Worm (Caenorhabditis elegans): ENCODE data around the gene C33C12.7.
A peak's percentile ranks its signal among the peaks of the same experiment; 100 is the strongest.

C33C12.7 gene

ce11 chrII:2206064-2206722, 30.9 kb upstream of the C33C12.7 start:
- TF ChIP-seq ama-1 (optimal IDR thresholded peaks at IDR 0.05) (no peak), aly-1 (tag; optimal IDR thresholded peaks at IDR 0.05) (no peak), ets-7 (tag; optimal IDR thresholded peaks at IDR 0.05) (no peak), sea-1 (GFP tag; conservative IDR thresholded peaks at IDR 0.05) (no peak), hmg-4 (GFP tag; optimal IDR thresholded peaks at IDR 0.05) (no peak), ceh-36 (tag; optimal IDR thresholded peaks at IDR 0.05) (no peak), tra-4 (tag; optimal IDR thresholded peaks at IDR 0.05) (no peak), hmbx-1 (tag; optimal IDR thresholded peaks at IDR 0.05) (no peak), ceh-13 (GFP tag; optimal IDR thresholded peaks at IDR 0.05) (no peak), F13C5.2 (tag; optimal IDR thresholded peaks at IDR 0.05) (no peak), pes-1 (GFP tag; IDR thresholded peaks at IDR 0.05) (no peak)

- TF ChIP-seq scrt-1 (GFP tag; IDR thresholded peaks at IDR 0.05): no peak
- TF ChIP-seq hmbx-1 (tag; optimal IDR thresholded peaks at IDR 0.05): no peak
- no peak for TF ChIP-seq aly-1 (tag; optimal IDR thresholded peaks at IDR 0.05)
- TF ChIP-seq ets-7 (tag; optimal IDR thresholded peaks at IDR 0.05): no peak
- TF ChIP-seq tra-4 (tag; optimal IDR thresholded peaks at IDR 0.05): no peak
- no peak for TF ChIP-seq ceh-13 (GFP tag; optimal IDR thresholded peaks at IDR 0.05)
- TF ChIP-seq ama-1 (optimal IDR thresholded peaks at IDR 0.05): no peak
- TF ChIP-seq F13C5.2 (tag; optimal IDR thresholded peaks at IDR 0.05): no peak
- TF ChIP-seq pes-1 (GFP tag; IDR thresholded peaks at IDR 0.05): no peak
- no peak for TF ChIP-seq tbx-37 (GFP tag; conservative IDR thresholded peaks at IDR 0.05)
- TF ChIP-seq hnd-1 (tag; optimal IDR thresholded peaks at IDR 0.05): no peak
- TF ChIP-seq B0310.2 (tag; optimal IDR thresholded peaks at IDR 0.05): no peak
- TF ChIP-seq sea-1 (GFP tag; conservative IDR thresholded peaks at IDR 0.05): no peak
- TF ChIP-seq tbx-11 (GFP tag; IDR thresholded peaks at IDR 0.05): no peak
- no peak for TF ChIP-seq ceh-36 (tag; optimal IDR thresholded peaks at IDR 0.05)
- no peak for TF ChIP-seq flt-1 (GFP tag; IDR thresholded peaks at IDR 0.05)
- TF ChIP-seq hmg-4 (GFP tag; optimal IDR thresholded peaks at IDR 0.05): no peak
These were observed 28.8 kb upstream of the C33C12.7 start, which contains the start of gene Y59C2A.2 for ce11 chrII:2204077-2204476. Y59C2A.2 (minus strand) TSS chrII:2204137.

- TF ChIP-seq B0310.2 (tag; optimal IDR thresholded peaks at IDR 0.05): no peak
- no peak for TF ChIP-seq tra-4 (tag; optimal IDR thresholded peaks at IDR 0.05)
- TF ChIP-seq aly-1 (tag; optimal IDR thresholded peaks at IDR 0.05): no peak
- no peak for TF ChIP-seq ceh-13 (GFP tag; optimal IDR thresholded peaks at IDR 0.05)
- TF ChIP-seq F13C5.2 (tag; optimal IDR thresholded peaks at IDR 0.05): no peak
- TF ChIP-seq tbx-37 (GFP tag; conservative IDR thresholded peaks at IDR 0.05): no peak
- TF ChIP-seq flt-1 (GFP tag; IDR thresholded peaks at IDR 0.05): no peak
- no peak for TF ChIP-seq ets-7 (tag; optimal IDR thresholded peaks at IDR 0.05)
- no peak for TF ChIP-seq pes-1 (GFP tag; IDR thresholded peaks at IDR 0.05)
- TF ChIP-seq hmbx-1 (tag; optimal IDR thresholded peaks at IDR 0.05): no peak
These were observed 26.9 kb upstream of the C33C12.7 start for ce11 chrII:2202147-2202546.

- TF ChIP-seq hmbx-1 (tag; optimal IDR thresholded peaks at IDR 0.05) (no peak), flt-1 (GFP tag; IDR thresholded peaks at IDR 0.05) (no peak), scrt-1 (GFP tag; IDR thresholded peaks at IDR 0.05) (no peak), F13C5.2 (tag; optimal IDR thresholded peaks at IDR 0.05) (no peak), B0310.2 (tag; optimal IDR thresholded peaks at IDR 0.05) (no peak), tbx-11 (GFP tag; IDR thresholded peaks at IDR 0.05) (no peak)
These were observed 22.5 kb upstream of the C33C12.7 start, which contains the start of gene C33C12.1 for ce11 chrII:2197555-2198288. C33C12.1 (plus strand) TSS chrII:2198238.

- TF ChIP-seq ceh-13 (GFP tag; optimal IDR thresholded peaks at IDR 0.05) (no peak), ama-1 (optimal IDR thresholded peaks at IDR 0.05) (no peak), pes-1 (GFP tag; IDR thresholded peaks at IDR 0.05) (no peak), hmbx-1 (tag; optimal IDR thresholded peaks at IDR 0.05) (no peak), tra-4 (tag; optimal IDR thresholded peaks at IDR 0.05) (no peak), tbx-37 (GFP tag; conservative IDR thresholded peaks at IDR 0.05) (no peak), sea-1 (GFP tag; conservative IDR thresholded peaks at IDR 0.05) (no peak), ceh-36 (tag; optimal IDR thresholded peaks at IDR 0.05) (no peak), B0310.2 (tag; optimal IDR thresholded peaks at IDR 0.05) (no peak), scrt-1 (GFP tag; IDR thresholded peaks at IDR 0.05) (no peak), flt-1 (GFP tag; IDR thresholded peaks at IDR 0.05) (no peak), F13C5.2 (tag; optimal IDR thresholded peaks at IDR 0.05) (no peak), ets-7 (tag; optimal IDR thresholded peaks at IDR 0.05) (no peak), hnd-1 (tag; optimal IDR thresholded peaks at IDR 0.05) (no peak)
These were observed 21.5 kb upstream of the C33C12.7 start for ce11 chrII:2196742-2197141.

ce11 chrII:2195541-2195940, 20.3 kb upstream of the C33C12.7 start:
- TF ChIP-seq F13C5.2 (tag; optimal IDR thresholded peaks at IDR 0.05) (peak; percentile 1), ceh-36 (tag; optimal IDR thresholded peaks at IDR 0.05) (no peak)

- TF ChIP-seq sea-1 (GFP tag; conservative IDR thresholded peaks at IDR 0.05): no peak
- no peak for TF ChIP-seq scrt-1 (GFP tag; IDR thresholded peaks at IDR 0.05)
- TF ChIP-seq B0310.2 (tag; optimal IDR thresholded peaks at IDR 0.05): no peak
- TF ChIP-seq hnd-1 (tag; optimal IDR thresholded peaks at IDR 0.05): no peak
- TF ChIP-seq aly-1 (tag; optimal IDR thresholded peaks at IDR 0.05): no peak
- no peak for TF ChIP-seq hmg-4 (GFP tag; optimal IDR thresholded peaks at IDR 0.05)
These were observed 17.0 kb upstream of the C33C12.7 start for ce11 chrII:2192267-2192666.

ce11 chrII:2191383-2191782, 16.1 kb upstream of the C33C12.7 start:
- TF ChIP-seq hmbx-1 (tag; optimal IDR thresholded peaks at IDR 0.05) (no peak), scrt-1 (GFP tag; IDR thresholded peaks at IDR 0.05) (no peak), pes-1 (GFP tag; IDR thresholded peaks at IDR 0.05) (no peak), ceh-36 (tag; optimal IDR thresholded peaks at IDR 0.05) (no peak), ama-1 (optimal IDR thresholded peaks at IDR 0.05) (no peak), ets-7 (tag; optimal IDR thresholded peaks at IDR 0.05) (no peak), tbx-11 (GFP tag; IDR thresholded peaks at IDR 0.05) (no peak), tbx-37 (GFP tag; conservative IDR thresholded peaks at IDR 0.05) (no peak), tra-4 (tag; optimal IDR thresholded peaks at IDR 0.05) (no peak), sea-1 (GFP tag; conservative IDR thresholded peaks at IDR 0.05) (no peak), hnd-1 (tag; optimal IDR thresholded peaks at IDR 0.05) (no peak), B0310.2 (tag; optimal IDR thresholded peaks at IDR 0.05) (no peak), aly-1 (tag; optimal IDR thresholded peaks at IDR 0.05) (no peak), hmg-4 (GFP tag; optimal IDR thresholded peaks at IDR 0.05) (no peak), flt-1 (GFP tag; IDR thresholded peaks at IDR 0.05) (no peak), F13C5.2 (tag; optimal IDR thresholded peaks at IDR 0.05) (no peak), ceh-13 (GFP tag; optimal IDR thresholded peaks at IDR 0.05) (no peak)
